Worm (Caenorhabditis elegans) whole organism, L4 larva: ENCODE data around the gene nhr-11.

Experiments
- ZK546.5 ChIP-seq, 2 experiments: sonication (generic microtip); optimal IDR thresholded peaks; 2 replicates each; lab custom pipeline; 2017; ENCODE audit warnings: missing biosample characterization in 2 of 2, missing genetic modification characterization in 2 of 2
- nhr-11 ChIP-seq: fragments of 150-350 bp; optimal IDR thresholded peaks from 2 replicates; lab custom pipeline; 2014; ENCODE audit warnings: missing biosample characterization, missing genetic modification characterization
- nhr-237 ChIP-seq: sonication (generic microtip); optimal IDR thresholded peaks from 2 replicates; lab custom pipeline; 2017; ENCODE audit warnings: missing biosample characterization, missing genetic modification characterization
- nhr-25 ChIP-seq: sonication (generic microtip); optimal IDR thresholded peaks from 2 replicates; lab custom pipeline; 2017; ENCODE audit warnings: missing genetic modification characterization, mild to moderate bottlenecking, missing compliant biosample characterization, antibody characterized with exemption, moderate library complexity, borderline replicate concordance; ENCODE audit not compliant: insufficient read depth
- pqm-1 ChIP-seq: sonication (generic microtip); optimal IDR thresholded peaks from 2 replicates; lab custom pipeline; 2017; ENCODE audit warnings: missing biosample characterization, missing genetic modification characterization
- spr-3 ChIP-seq: fragments of 200-800 bp; sonication (Bioruptor generic); optimal IDR thresholded peaks from 2 replicates; lab custom pipeline; 2018; ENCODE audit warnings: mild to moderate bottlenecking, missing genetic modification characterization, missing compliant biosample characterization

DNA sequence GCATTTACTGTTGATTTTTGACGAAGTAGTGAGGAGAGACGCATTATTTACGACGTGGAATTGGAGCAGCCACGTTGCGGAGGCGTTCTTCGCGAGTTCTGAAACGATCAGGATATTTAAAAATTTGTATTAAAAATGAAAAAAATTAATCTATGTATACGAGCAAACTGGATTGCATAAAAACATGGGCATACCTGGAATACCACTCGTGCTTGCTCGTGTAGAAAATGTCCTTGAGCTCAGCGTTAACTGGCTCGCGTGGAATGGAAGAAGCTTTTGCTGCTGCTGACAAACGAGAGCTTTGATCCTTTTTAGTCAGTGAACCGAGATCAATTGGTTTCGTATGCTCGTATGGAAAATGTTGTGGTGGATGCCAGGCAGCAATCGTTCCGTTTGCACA lies 24.1 kb downstream of the nhr-11 start, which contains the start of gene lpl-1:
- TF ChIP-seq spr-3, result no peak
- no peak for TF ChIP-seq nhr-237 (tag; lab: Kevin White, UChicago)
- no peak for TF ChIP-seq ZK546.5 (tag; optimal IDR thresholded peaks at IDR 0.05; lab: Kevin White, UChicago)
- no peak for TF ChIP-seq pqm-1 (tag; lab: Kevin White, UChicago)
- TF ChIP-seq nhr-25 (tag; lab: Kevin White, UChicago), result no peak
- TF ChIP-seq nhr-11 (tag; lab: Kevin White, UChicago), result no peak
